Fruit fly (Drosophila melanogaster) whole organism, embryonic: ENCODE results near the gene Atat.

ENCODE experiments used
- BEAF-32 ChIP-seq: fragments of 200-800 bp; sonication (Bioruptor generic); optimal IDR thresholded peaks from 3 replicates; lab custom pipeline; 2017; ENCODE audit warnings: missing biosample characterization, missing genetic modification characterization, mild to moderate bottlenecking, moderate library complexity, missing genetic modification reagents
- CG10267 ChIP-seq: fragments of 200-800 bp; sonication (Bioruptor generic); optimal IDR thresholded peaks from 2 replicates; lab custom pipeline; 2018; ENCODE audit warnings: missing biosample characterization, mild to moderate bottlenecking, missing genetic modification characterization, moderate library complexity
- CG11398 ChIP-seq: fragments of 200-800 bp; sonication (Bioruptor generic); optimal IDR thresholded peaks from 2 replicates; lab custom pipeline; 2016; ENCODE audit warnings: missing biosample characterization, missing genetic modification characterization
- CG11723 ChIP-seq: fragments of 200-800 bp; sonication (Bioruptor generic); optimal IDR thresholded peaks from 2 replicates; lab custom pipeline; 2017; ENCODE audit warnings: missing biosample characterization, mild to moderate bottlenecking, missing genetic modification characterization
- CG12769 ChIP-seq: fragments of 200-800 bp; sonication (Bioruptor generic); optimal IDR thresholded peaks from 2 replicates; lab custom pipeline; 2019; ENCODE audit warnings: missing biosample characterization, mild to moderate bottlenecking, missing genetic modification characterization, moderate library complexity
- CG15479 ChIP-seq: fragments of 200-800 bp; sonication (Bioruptor generic); optimal IDR thresholded peaks from 3 replicates; lab custom pipeline; 2019; ENCODE audit warnings: missing biosample characterization, mild to moderate bottlenecking, missing genetic modification characterization, moderate library complexity
- CG16863 ChIP-seq: fragments of 200-800 bp; sonication (Bioruptor generic); optimal IDR thresholded peaks from 3 replicates; lab custom pipeline; 2016; ENCODE audit warnings: missing biosample characterization, missing genetic modification characterization
- CG17361 ChIP-seq: fragments of 200-800 bp; sonication (Bioruptor generic); IDR thresholded peaks from 3 replicates; pipeline ENCODE4 v1.3.6; 2022; ENCODE audit warnings: missing biosample characterization, missing genetic modification characterization
- CG17829 ChIP-seq: fragments of 200-800 bp; optimal IDR thresholded peaks from 2 replicates; lab custom pipeline; 2019; ENCODE audit warnings: missing biosample characterization, mild to moderate bottlenecking, missing genetic modification characterization, moderate library complexity
- CG17912 ChIP-seq: fragments of 200-800 bp; sonication (Bioruptor generic); optimal IDR thresholded peaks from 2 replicates; lab custom pipeline; 2018; ENCODE audit warnings: missing biosample characterization, mild to moderate bottlenecking, missing genetic modification characterization
- CG1792 ChIP-seq: fragments of 200-800 bp; sonication (Bioruptor generic); optimal IDR thresholded peaks from 2 replicates; lab custom pipeline; 2016; ENCODE audit warnings: missing biosample characterization, missing genetic modification characterization
- CG2678 ChIP-seq: fragments of 200-800 bp; sonication (Bioruptor generic); optimal IDR thresholded peaks from 3 replicates; lab custom pipeline; 2019; ENCODE audit warnings: missing biosample characterization, mild to moderate bottlenecking, missing genetic modification characterization, moderate library complexity
- CG3281 ChIP-seq: fragments of 200-800 bp; sonication (Bioruptor generic); optimal IDR thresholded peaks from 3 replicates; lab custom pipeline; 2017; ENCODE audit warnings: missing biosample characterization, mild to moderate bottlenecking, missing genetic modification characterization
- CG33213 ChIP-seq: fragments of 200-800 bp; sonication (Bioruptor generic); optimal IDR thresholded peaks from 3 replicates; lab custom pipeline; 2016; ENCODE audit warnings: missing biosample characterization, missing genetic modification characterization
- CG34422 ChIP-seq: fragments of 200-800 bp; sonication (Bioruptor generic); IDR thresholded peaks from 3 replicates; pipeline ENCODE4 v1.3.6; 2022; ENCODE audit warnings: missing biosample characterization, missing genetic modification characterization
- CG3847 ChIP-seq: fragments of 200-800 bp; sonication (Bioruptor generic); IDR thresholded peaks from 2 replicates; pipeline ENCODE4 v1.3.6; 2022; ENCODE audit warnings: missing biosample characterization, missing genetic modification characterization
- CG4328 ChIP-seq: fragments of 200-800 bp; sonication (Bioruptor generic); optimal IDR thresholded peaks from 3 replicates; lab custom pipeline; 2017; ENCODE audit warnings: missing biosample characterization, missing genetic modification reagents, missing genetic modification characterization
- CG4424 ChIP-seq: fragments of 200-800 bp; sonication (Bioruptor generic); optimal IDR thresholded peaks from 3 replicates; lab custom pipeline; 2016; ENCODE audit warnings: missing biosample characterization, missing genetic modification characterization
- CG8478 ChIP-seq: fragments of >200 bp; optimal IDR thresholded peaks from 2 replicates; lab custom pipeline; 2018
- Dad ChIP-seq: fragments of 200-800 bp; sonication (Bioruptor generic); optimal IDR thresholded peaks from 3 replicates; lab custom pipeline; 2016; ENCODE audit warnings: missing biosample characterization, missing genetic modification characterization
- Dp ChIP-seq: fragments of 200-800 bp; sonication (Bioruptor generic); optimal IDR thresholded peaks from 2 replicates; lab custom pipeline; 2018; ENCODE audit warnings: missing biosample characterization, mild to moderate bottlenecking, missing genetic modification characterization, moderate library complexity
- Dref ChIP-seq: fragments of 200-800 bp; sonication (Bioruptor generic); IDR thresholded peaks from 2 replicates; pipeline ENCODE4 v1.3.6; 2022; ENCODE audit warnings: missing biosample characterization, missing genetic modification characterization
- ERR ChIP-seq: fragments of 200-800 bp; sonication (Bioruptor generic); optimal IDR thresholded peaks from 2 replicates; lab custom pipeline; 2016; ENCODE audit warnings: missing biosample characterization, missing genetic modification characterization
- Gug ChIP-seq: fragments of 200-800 bp; sonication (Bioruptor generic); IDR thresholded peaks from 4 replicates; pipeline ENCODE4 v1.3.6; 2022; ENCODE audit warnings: missing biosample characterization, missing genetic modification characterization
- Hey ChIP-seq: fragments of 200-800 bp; sonication (Bioruptor generic); optimal IDR thresholded peaks from 3 replicates; lab custom pipeline; 2018; ENCODE audit warnings: missing biosample characterization, mild to moderate bottlenecking, missing genetic modification characterization
- HmgZ ChIP-seq: fragments of 200-800 bp; sonication (Bioruptor generic); optimal IDR thresholded peaks from 2 replicates; lab custom pipeline; 2018; ENCODE audit warnings: missing biosample characterization, mild to moderate bottlenecking, missing genetic modification characterization
- MBD-R2 ChIP-seq: fragments of 200-800 bp; sonication (Bioruptor generic); IDR thresholded peaks from 2 replicates; pipeline ENCODE4 v1.3.6; 2022; ENCODE audit warnings: missing biosample characterization, missing genetic modification characterization
- Max ChIP-seq: fragments of 200-800 bp; sonication (Bioruptor generic); optimal IDR thresholded peaks from 2 replicates; lab custom pipeline; 2016; ENCODE audit warnings: missing biosample characterization, mild to moderate bottlenecking, missing genetic modification characterization
- Neu2 ChIP-seq: fragments of 200-800 bp; sonication (Bioruptor generic); optimal IDR thresholded peaks from 3 replicates; lab custom pipeline; 2016; ENCODE audit warnings: missing biosample characterization, missing genetic modification characterization, borderline replicate concordance
- Rfx ChIP-seq: fragments of 200-800 bp; sonication (Bioruptor generic); IDR thresholded peaks from 2 replicates; pipeline ENCODE4 v1.3.6; 2022; ENCODE audit warnings: missing biosample characterization, missing genetic modification characterization
- Xbp1 ChIP-seq: fragments of 200-800 bp; sonication (Bioruptor generic); optimal IDR thresholded peaks from 3 replicates; lab custom pipeline; 2016; ENCODE audit warnings: missing biosample characterization, mild to moderate bottlenecking, missing genetic modification characterization
- ato ChIP-seq: fragments of 200-800 bp; sonication (Bioruptor generic); IDR thresholded peaks from 2 replicates; pipeline ENCODE4 v1.3.6; 2022; ENCODE audit warnings: missing biosample characterization, missing genetic modification characterization; ENCODE audit not compliant: partially characterized antibody
- bcd ChIP-seq: fragments of 200-800 bp; sonication (Bioruptor generic); optimal IDR thresholded peaks from 2 replicates; lab custom pipeline; 2017; ENCODE audit warnings: missing biosample characterization, mild to moderate bottlenecking, missing genetic modification characterization
- dysf ChIP-seq: fragments of 200-800 bp; sonication (Bioruptor generic); IDR thresholded peaks from 3 replicates; pipeline ENCODE4 v1.3.6; 2022; ENCODE audit warnings: missing biosample characterization, missing genetic modification characterization
- ems ChIP-seq: fragments of 200-800 bp; sonication (Bioruptor generic); optimal IDR thresholded peaks from 3 replicates; lab custom pipeline; 2016; ENCODE audit warnings: missing biosample characterization, missing genetic modification characterization
- eve ChIP-seq, 2 experiments: fragments of >200 bp; optimal IDR thresholded peaks; 2 replicates each; lab custom pipeline; 2017; ENCODE audit warnings: missing biosample characterization in 2 of 2, missing genetic modification characterization in 2 of 2
- fd64A ChIP-seq: fragments of 200-800 bp; sonication (Bioruptor generic); optimal IDR thresholded peaks from 3 replicates; lab custom pipeline; 2018; ENCODE audit warnings: missing biosample characterization, mild to moderate bottlenecking, missing genetic modification characterization
- gfzf ChIP-seq: fragments of 200-800 bp; sonication (Bioruptor generic); optimal IDR thresholded peaks from 2 replicates; lab custom pipeline; 2016; ENCODE audit warnings: missing biosample characterization, mild to moderate bottlenecking, missing genetic modification characterization, moderate library complexity
- gro ChIP-seq: fragments of 200-800 bp; sonication (Bioruptor generic); optimal IDR thresholded peaks from 2 replicates; lab custom pipeline; 2016; ENCODE audit warnings: missing biosample characterization, missing genetic modification characterization
- klu ChIP-seq: fragments of 200-800 bp; sonication (Bioruptor generic); IDR thresholded peaks from 2 replicates; pipeline ENCODE4 v1.3.6; 2022; ENCODE audit warnings: missing biosample characterization, missing genetic modification characterization
- knrl ChIP-seq: fragments of 200-800 bp; sonication (Bioruptor generic); IDR thresholded peaks from 3 replicates; pipeline ENCODE4 v1.3.6; 2022; ENCODE audit warnings: missing biosample characterization, missing genetic modification characterization; ENCODE audit not compliant: partially characterized antibody
- lilli ChIP-seq: fragments of 200-800 bp; sonication (Bioruptor generic); optimal IDR thresholded peaks from 3 replicates; lab custom pipeline; 2016; ENCODE audit warnings: missing biosample characterization, missing genetic modification characterization
- pb ChIP-seq: fragments of 200-800 bp; sonication (Bioruptor generic); optimal IDR thresholded peaks from 3 replicates; lab custom pipeline; 2016; ENCODE audit warnings: missing biosample characterization, missing genetic modification characterization
- repo ChIP-seq: fragments of 200-800 bp; sonication (Bioruptor generic); optimal IDR thresholded peaks from 2 replicates; lab custom pipeline; 2016; ENCODE audit warnings: missing biosample characterization, missing genetic modification characterization
- row ChIP-seq: fragments of 200-800 bp; sonication (Bioruptor generic); IDR thresholded peaks from 3 replicates; pipeline ENCODE4 v1.3.6; 2022; ENCODE audit warnings: missing biosample characterization, missing genetic modification characterization
- ssp ChIP-seq: fragments of 200-800 bp; sonication (Bioruptor generic); IDR thresholded peaks from 2 replicates; pipeline ENCODE4 v1.3.6; 2022; ENCODE audit warnings: missing biosample characterization, missing genetic modification characterization
- tll ChIP-seq, 2 experiments: fragments of 200-800 bp in 1 of 2; fragments of >200 bp in 1 of 2; sonication (Bioruptor generic) in 1 of 2; optimal IDR thresholded peaks; 2 replicates each; lab custom pipeline; 2017 to 2019; ENCODE audit warnings: missing biosample characterization in 2 of 2, missing genetic modification characterization in 2 of 2, mild to moderate bottlenecking in 1 of 2, moderate library complexity in 1 of 2
- ttk ChIP-seq: fragments of 200-800 bp; sonication (Bioruptor generic); IDR thresholded peaks from 2 replicates; pipeline ENCODE4 v2.1.2; 2022; ENCODE audit warnings: missing biosample characterization, missing genetic modification characterization
- zfh2 ChIP-seq: fragments of 200-800 bp; sonication (Bioruptor generic); optimal IDR thresholded peaks from 2 replicates; lab custom pipeline; 2016; ENCODE audit warnings: missing biosample characterization, missing genetic modification characterization

The Atat gene

dm6 chr3L:9402157-9402890 lies 24.2 kb downstream of the Atat start, which contains the start of gene eIF4E1 (continued):
- no peak for TF ChIP-seq CG11398 (GFP tag; lab: Kevin White, UChicago)
- no peak for TF ChIP-seq CG11723
- peak; percentile 8 for TF ChIP-seq bcd (GFP tag; lab: Kevin White, UChicago)
- TF ChIP-seq CG4328 (GFP tag; lab: Kevin White, UChicago): no peak
- no peak for TF ChIP-seq CG16863 (GFP tag; lab: Kevin White, UChicago)
- TF ChIP-seq CG17361 (GFP tag; lab: Robert Waterston, UW): peak; percentile 28; the same call in 1 of the 3 replicates
- peak; percentile 20 to 54 for TF ChIP-seq tll (GFP tag; optimal IDR thresholded peaks at IDR 0.05; lab: Kevin White, UChicago)
- no peak for TF ChIP-seq CG4424 (GFP tag; lab: Kevin White, UChicago)
- peak; percentile 54 for TF ChIP-seq Dp
- peak; percentile 29 for TF ChIP-seq CG17912 (GFP tag; lab: Kevin White, UChicago)
- TF ChIP-seq CG12769 (tag; lab: Kevin White, UChicago): peak; percentile 18
- no peak for TF ChIP-seq repo (GFP tag; lab: Kevin White, UChicago)
- peak; percentile 78 for TF ChIP-seq MBD-R2
- TF ChIP-seq Gug: peak; percentile 33; the same call in 1 of the 4 replicates
- TF ChIP-seq pb: peak; percentile 7
- no peak for TF ChIP-seq Neu2 (GFP tag; lab: Kevin White, UChicago)
- peak; percentile 75 for TF ChIP-seq CG3847 (GFP tag; lab: Robert Waterston, UW)
- TF ChIP-seq Xbp1 (GFP tag; lab: Kevin White, UChicago): peak; percentile 46
- peak; percentile 57; the same call in 2 of the 3 replicates for TF ChIP-seq CG34422 (GFP tag; lab: Robert Waterston, UW)
- peak; percentile 75 for TF ChIP-seq CG33213 (GFP tag; lab: Kevin White, UChicago)
- no peak for TF ChIP-seq eve (GFP tag; optimal IDR thresholded peaks at IDR 0.05; lab: Kevin White, UChicago)
- no peak for TF ChIP-seq Hey (tag; lab: Kevin White, UChicago)
- TF ChIP-seq Dad: peak; percentile 35
- TF ChIP-seq gfzf (GFP tag; lab: Kevin White, UChicago): peak; percentile 75
- TF ChIP-seq CG10267: peak; percentile 65
- peak; percentile 65 for TF ChIP-seq Rfx (GFP tag; lab: Robert Waterston, UW)
- TF ChIP-seq row: peak; percentile 50
- TF ChIP-seq ems: peak; percentile 37
- peak; percentile 90 for TF ChIP-seq BEAF-32 (GFP tag; lab: Kevin White, UChicago)
- peak; percentile 60 for TF ChIP-seq Max
- no peak for TF ChIP-seq dysf
- peak; percentile 62 for TF ChIP-seq ato
- 0 out of 2 replicates have a peak, but pooled peaks have one; percentile 14 for TF ChIP-seq klu (GFP tag; lab: Robert Waterston, UW)
- peak; percentile 73 for TF ChIP-seq CG15479 (GFP tag; lab: Kevin White, UChicago)
- TF ChIP-seq lilli (GFP tag; lab: Kevin White, UChicago): peak; percentile 2
- TF ChIP-seq zfh2 (GFP tag; lab: Kevin White, UChicago): peak; percentile 16
- TF ChIP-seq CG17829 (tag; lab: Kevin White, UChicago): peak; percentile 73
- TF ChIP-seq ttk: no peak
- peak; percentile 42 for TF ChIP-seq HmgZ (tag; lab: Kevin White, UChicago)
- TF ChIP-seq Dref (GFP tag; lab: Robert Waterston, UW): peak; percentile 92
- TF ChIP-seq ERR (GFP tag; lab: Kevin White, UChicago): peak; percentile 3
- TF ChIP-seq gro (GFP tag; lab: Kevin White, UChicago): peak; percentile 32
- TF ChIP-seq ssp (GFP tag; lab: Robert Waterston, UW): peak; percentile 38
- peak; percentile 28 for TF ChIP-seq CG1792 (GFP tag; lab: Kevin White, UChicago)
- TF ChIP-seq CG2678 (tag; lab: Kevin White, UChicago): no peak
- peak; percentile 87 for TF ChIP-seq CG3281 (GFP tag; lab: Kevin White, UChicago)
- TF ChIP-seq CG8478: peak; percentile 86
- no peak for TF ChIP-seq fd64A (GFP tag; lab: Kevin White, UChicago)
- TF ChIP-seq knrl: peak; percentile 86
